Fruit fly (Drosophila melanogaster): ENCODE results near the gene Cluap1.

DNA sequence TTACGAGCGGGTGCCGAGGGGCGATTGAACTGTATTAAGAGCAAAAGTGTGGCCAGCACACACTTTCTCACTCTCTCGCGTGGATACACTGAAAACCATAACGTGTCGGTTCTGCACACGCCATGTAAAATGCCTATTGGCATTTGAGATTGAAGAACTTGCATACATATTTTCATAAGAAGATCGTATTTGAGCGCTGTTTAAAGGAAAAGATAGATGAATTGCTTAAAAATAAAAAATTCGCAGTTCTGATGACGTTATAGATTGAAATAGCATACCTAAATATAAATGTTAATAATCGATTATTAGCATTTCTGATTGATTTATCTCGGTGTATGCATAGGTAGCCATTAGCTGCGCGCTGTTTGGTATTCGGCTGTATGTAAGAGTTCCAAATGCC, 35.0 kb downstream of the Cluap1 start:
- TF ChIP-seq phol (tag; optimal IDR thresholded peaks at IDR 0.05) = peak; percentile 58
- peak; percentile 42 for TF ChIP-seq CG6689 (GFP tag; IDR thresholded peaks at IDR 0.05)
- no peak for TF ChIP-seq crol (GFP tag; IDR thresholded peaks at IDR 0.05)
- no peak for TF ChIP-seq sisA (GFP tag; IDR thresholded peaks at IDR 0.05)
- no peak for TF ChIP-seq CG9797 (GFP tag; optimal IDR thresholded peaks at IDR 0.05)
- no peak for TF ChIP-seq CG9727 (GFP tag; optimal IDR thresholded peaks at IDR 0.05)
- no peak for TF ChIP-seq p53 (GFP tag; optimal IDR thresholded peaks at IDR 0.05)
- no peak for TF ChIP-seq Atf3 (GFP tag; optimal IDR thresholded peaks at IDR 0.05)
- no peak for TF ChIP-seq NK7.1 (GFP tag; optimal IDR thresholded peaks at IDR 0.05)
- no peak for TF ChIP-seq Dbx (GFP tag; IDR thresholded peaks at IDR 0.05)
- no peak for TF ChIP-seq gce (GFP tag; IDR thresholded peaks at IDR 0.05)
- no peak for TF ChIP-seq luna (GFP tag; optimal IDR thresholded peaks at IDR 0.05)

All from whole organism, embryonic.